Fruit fly (Drosophila melanogaster) whole organism, embryonic: ENCODE data around the gene CG13640.

Experiments used
- Awh ChIP-seq: fragments of 200-800 bp; sonication (Bioruptor generic); IDR thresholded peaks from 2 replicates; pipeline ENCODE4, ENCODE4 v1.3.6; 2022; ENCODE audit warnings: missing biosample characterization, missing genetic modification characterization
- CG11695 ChIP-seq: fragments of 200-800 bp; sonication (Bioruptor generic); IDR thresholded peaks from 3 replicates; pipeline ENCODE4 v1.3.6; 2022; ENCODE audit warnings: missing biosample characterization, missing genetic modification characterization
- CG12659 ChIP-seq: fragments of 200-800 bp; sonication (Bioruptor generic); optimal IDR thresholded peaks from 3 replicates; lab custom pipeline; 2017; ENCODE audit warnings: mild to moderate bottlenecking, missing biosample characterization, missing genetic modification reagents, missing genetic modification characterization
- CG13894 ChIP-seq: fragments of 200-800 bp; sonication (Bioruptor generic); optimal IDR thresholded peaks from 3 replicates; lab custom pipeline; 2018; ENCODE audit warnings: missing biosample characterization, mild to moderate bottlenecking, missing genetic modification characterization, moderate library complexity
- CG14050 ChIP-seq: fragments of 200-800 bp; sonication (Bioruptor generic); IDR thresholded peaks from 3 replicates; pipeline ENCODE4 v1.3.6; 2022; ENCODE audit warnings: missing biosample characterization, missing genetic modification characterization
- CG15269 ChIP-seq: fragments of 200-800 bp; sonication (Bioruptor generic); optimal IDR thresholded peaks from 2 replicates; lab custom pipeline; 2018; ENCODE audit warnings: missing biosample characterization, mild to moderate bottlenecking, missing genetic modification characterization, moderate library complexity
- CG15479 ChIP-seq: fragments of 200-800 bp; sonication (Bioruptor generic); optimal IDR thresholded peaks from 3 replicates; lab custom pipeline; 2019; ENCODE audit warnings: missing biosample characterization, mild to moderate bottlenecking, missing genetic modification characterization, moderate library complexity
- CG15601 ChIP-seq: fragments of 200-800 bp; sonication (Bioruptor generic); optimal IDR thresholded peaks from 3 replicates; lab custom pipeline; 2019; ENCODE audit warnings: missing biosample characterization, mild to moderate bottlenecking, missing genetic modification characterization, moderate library complexity
- CG17359 ChIP-seq: fragments of 200-800 bp; sonication (Bioruptor generic); optimal IDR thresholded peaks from 3 replicates; lab custom pipeline; 2018; ENCODE audit warnings: missing biosample characterization, mild to moderate bottlenecking, missing genetic modification characterization, moderate library complexity
- CG17385 ChIP-seq: fragments of 200-800 bp; sonication (Bioruptor generic); optimal IDR thresholded peaks from 3 replicates; lab custom pipeline; 2018; ENCODE audit warnings: missing biosample characterization, mild to moderate bottlenecking, missing genetic modification characterization
- CG2199 ChIP-seq: fragments of 200-800 bp; sonication (Bioruptor generic); IDR thresholded peaks from 3 replicates; pipeline ENCODE4 v1.3.6; 2022; ENCODE audit warnings: missing biosample characterization, missing genetic modification characterization
- CG32532 ChIP-seq: fragments of 200-800 bp; sonication (Bioruptor generic); IDR thresholded peaks from 2 replicates; pipeline ENCODE4 v1.3.6; 2022; ENCODE audit warnings: missing biosample characterization, missing genetic modification characterization
- CG32772 ChIP-seq: fragments of 200-800 bp; sonication (Bioruptor generic); IDR thresholded peaks from 2 replicates; pipeline ENCODE4 v1.3.6; 2022; ENCODE audit warnings: missing biosample characterization, missing genetic modification characterization
- CG3838 ChIP-seq: fragments of 200-800 bp; sonication (Bioruptor generic); optimal IDR thresholded peaks from 3 replicates; lab custom pipeline; 2016; ENCODE audit warnings: missing biosample characterization, missing genetic modification characterization
- CG7357 ChIP-seq: fragments of 200-800 bp; sonication (Bioruptor generic); IDR thresholded peaks from 3 replicates; pipeline ENCODE4 v1.3.6; 2022; ENCODE audit warnings: missing biosample characterization, missing genetic modification characterization
- D19A ChIP-seq: fragments of 200-800 bp; optimal IDR thresholded peaks from 3 replicates; lab custom pipeline; 2019; ENCODE audit warnings: missing biosample characterization, mild to moderate bottlenecking, missing genetic modification characterization, moderate library complexity
- D19B ChIP-seq: fragments of 200-800 bp; sonication (Bioruptor generic); optimal IDR thresholded peaks from 2 replicates; lab custom pipeline; 2017; ENCODE audit warnings: missing biosample characterization, mild to moderate bottlenecking, missing genetic modification characterization
- Dad ChIP-seq: fragments of 200-800 bp; sonication (Bioruptor generic); optimal IDR thresholded peaks from 3 replicates; lab custom pipeline; 2016; ENCODE audit warnings: missing biosample characterization, missing genetic modification characterization
- MBD-R2 ChIP-seq: fragments of 200-800 bp; sonication (Bioruptor generic); IDR thresholded peaks from 2 replicates; pipeline ENCODE4 v1.3.6; 2022; ENCODE audit warnings: missing biosample characterization, missing genetic modification characterization
- Nf-YB ChIP-seq: fragments of 200-800 bp; sonication (Bioruptor generic); optimal IDR thresholded peaks from 3 replicates; lab custom pipeline; 2019; ENCODE audit warnings: missing biosample characterization, mild to moderate bottlenecking, missing genetic modification characterization, moderate library complexity
- Trl ChIP-seq, 3 experiments: fragments of >200 bp in 2 of 3; fragments of 200-800 bp in 1 of 3; sonication (Bioruptor generic) in 1 of 3; optimal IDR thresholded peaks; 2 replicates in 1 of 3; 3 replicates in 2 of 3; lab custom pipeline; 2016 to 2017; ENCODE audit warnings: missing biosample characterization in 1 of 3, missing genetic modification characterization in 1 of 3
- bab2 ChIP-seq: fragments of 200-800 bp; sonication (Bioruptor generic); optimal IDR thresholded peaks from 2 replicates; lab custom pipeline; 2016; ENCODE audit warnings: missing biosample characterization, missing genetic modification characterization
- dmrt11E ChIP-seq: fragments of 200-800 bp; sonication (Bioruptor generic); optimal IDR thresholded peaks from 3 replicates; lab custom pipeline; 2018; ENCODE audit warnings: missing biosample characterization, mild to moderate bottlenecking, missing genetic modification characterization, moderate library complexity
- dpn ChIP-seq, 2 experiments: fragments of 200-800 bp; sonication (Bioruptor generic); optimal IDR thresholded peaks; 3 replicates each; lab custom pipeline; 2016; ENCODE audit warnings: missing biosample characterization in 2 of 2, missing genetic modification characterization in 2 of 2
- gcm ChIP-seq: fragments of 200-800 bp; sonication (Bioruptor generic); optimal IDR thresholded peaks from 2 replicates; lab custom pipeline; 2019; ENCODE audit warnings: missing biosample characterization, mild to moderate bottlenecking, missing genetic modification characterization, moderate library complexity
- gem ChIP-seq: fragments of 200-800 bp; sonication (Bioruptor generic); optimal IDR thresholded peaks from 2 replicates; lab custom pipeline; 2019; ENCODE audit warnings: missing biosample characterization, mild to moderate bottlenecking, missing genetic modification characterization, moderate library complexity
- grn ChIP-seq: fragments of 200-800 bp; sonication (Bioruptor generic); optimal IDR thresholded peaks from 3 replicates; lab custom pipeline; 2017; ENCODE audit warnings: missing biosample characterization, missing genetic modification characterization
- gsb-n ChIP-seq: fragments of 200-800 bp; sonication (Bioruptor generic); optimal IDR thresholded peaks from 3 replicates; lab custom pipeline; 2018; ENCODE audit warnings: missing biosample characterization, mild to moderate bottlenecking, missing genetic modification characterization
- her ChIP-seq: fragments of 200-800 bp; sonication (Bioruptor generic); optimal IDR thresholded peaks from 2 replicates; lab custom pipeline; 2016; ENCODE audit warnings: missing biosample characterization, missing genetic modification characterization
- jigr1 ChIP-seq: fragments of 200-800 bp; sonication (Bioruptor generic); IDR thresholded peaks from 3 replicates; pipeline ENCODE4 v1.3.6; 2022; ENCODE audit warnings: missing biosample characterization, missing genetic modification characterization
- klu ChIP-seq: fragments of 200-800 bp; sonication (Bioruptor generic); IDR thresholded peaks from 2 replicates; pipeline ENCODE4 v1.3.6; 2022; ENCODE audit warnings: missing biosample characterization, missing genetic modification characterization
- pnt ChIP-seq: fragments of 200-800 bp; sonication (Bioruptor generic); optimal IDR thresholded peaks from 3 replicates; lab custom pipeline; 2016; ENCODE audit warnings: missing biosample characterization, missing genetic modification characterization
- sens ChIP-seq: fragments of 200-800 bp; sonication (Bioruptor generic); peaks from one replicate; lab custom pipeline; 2016; ENCODE audit warnings: missing biosample characterization, missing genetic modification characterization
- seq ChIP-seq: fragments of 200-800 bp; sonication (Bioruptor generic); IDR thresholded peaks from 2 replicates; pipeline ENCODE4 v1.3.6; 2022; ENCODE audit warnings: missing biosample characterization, missing genetic modification characterization
- sima ChIP-seq: fragments of 200-800 bp; sonication (Bioruptor generic); optimal IDR thresholded peaks from 2 replicates; lab custom pipeline; 2016; ENCODE audit warnings: missing biosample characterization, missing genetic modification characterization
- sqz ChIP-seq: fragments of 200-800 bp; sonication (Bioruptor generic); optimal IDR thresholded peaks from 3 replicates; lab custom pipeline; 2018; ENCODE audit warnings: missing biosample characterization, mild to moderate bottlenecking, missing genetic modification characterization
- unc-4 ChIP-seq: fragments of 200-800 bp; sonication (Bioruptor generic); IDR thresholded peaks from 2 replicates; pipeline ENCODE4 v1.3.6; 2022; ENCODE audit warnings: missing biosample characterization, missing genetic modification characterization; ENCODE audit not compliant: partially characterized antibody
- unpg ChIP-seq: fragments of 200-800 bp; sonication (Bioruptor generic); optimal IDR thresholded peaks from 3 replicates; lab custom pipeline; 2018; ENCODE audit warnings: missing biosample characterization, mild to moderate bottlenecking, missing genetic modification characterization, moderate library complexity
- vvl ChIP-seq: fragments of 200-800 bp; sonication (Bioruptor generic); IDR thresholded peaks from 2 replicates; pipeline ENCODE4 v1.3.6; 2022; ENCODE audit warnings: missing biosample characterization, missing genetic modification characterization
- z ChIP-seq: fragments of 200-800 bp; sonication (Bioruptor generic); IDR thresholded peaks from 3 replicates; pipeline ENCODE4 v1.3.6; 2022; ENCODE audit warnings: missing biosample characterization, missing genetic modification characterization
- zen ChIP-seq: fragments of 200-800 bp; sonication (Bioruptor generic); optimal IDR thresholded peaks from 3 replicates; lab custom pipeline; 2018; ENCODE audit warnings: missing biosample characterization, mild to moderate bottlenecking, missing genetic modification characterization, moderate library complexity

CG13640 gene

DNA sequence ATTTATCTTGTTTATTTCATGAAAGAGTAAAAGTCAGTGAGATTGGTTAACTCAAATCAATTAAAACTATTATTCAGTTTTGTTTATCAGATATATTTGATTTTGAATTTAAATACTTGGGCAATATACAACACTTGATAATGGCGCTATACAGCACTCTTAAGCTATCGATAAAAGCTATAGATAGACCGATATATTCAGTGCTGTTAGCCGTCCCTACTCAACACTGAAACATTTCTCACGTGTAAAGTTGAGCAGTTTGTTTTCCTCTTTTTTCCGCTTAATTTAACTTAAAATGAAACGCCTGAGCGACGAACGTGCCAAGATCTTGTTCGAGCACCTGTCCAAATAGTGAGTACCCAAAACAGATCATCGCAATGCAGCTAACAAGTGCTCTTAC, 11.5 kb downstream of the CG13640 start, which contains the start of gene CG7006 (continued):
- TF ChIP-seq CG17385 (GFP tag; lab: Kevin White, UChicago): peak; percentile 63
- TF ChIP-seq Trl (optimal IDR thresholded peaks at IDR 0.05; lab: Kevin White, UChicago): no peak
- peak; percentile 82 for TF ChIP-seq Trl (GFP tag; optimal IDR thresholded peaks at IDR 0.05; lab: Kevin White, UChicago)
- no peak for TF ChIP-seq sima (GFP tag; lab: Kevin White, UChicago)
- TF ChIP-seq CG3838 (GFP tag; lab: Kevin White, UChicago): no peak
- no peak for TF ChIP-seq CG7357
- peak; percentile 58 for TF ChIP-seq pnt (GFP tag; lab: Kevin White, UChicago)
- TF ChIP-seq CG13894 (tag; lab: Kevin White, UChicago): no peak
- peak; percentile 80 for TF ChIP-seq bab2 (GFP tag; lab: Kevin White, UChicago)
- peak; percentile 73 for TF ChIP-seq unc-4
- TF ChIP-seq MBD-R2 (GFP tag; lab: Robert Waterston, UW): peak; percentile 81
- TF ChIP-seq CG14050 (GFP tag; lab: Robert Waterston, UW): peak; percentile 41; the same call in 2 of the 3 replicates
- TF ChIP-seq dpn (GFP tag; optimal IDR thresholded peaks at IDR 0.05; lab: Kevin White, UChicago): peak; percentile 84 to 92
- no peak for TF ChIP-seq seq (GFP tag; lab: Robert Waterston, UW)
- TF ChIP-seq Dad (GFP tag; lab: Kevin White, UChicago): peak; percentile 87
- no peak for TF ChIP-seq unpg
- peak; percentile 62; the same call in 1 of the 2 replicates for TF ChIP-seq klu (GFP tag; lab: Robert Waterston, UW)
- TF ChIP-seq CG2199 (GFP tag; lab: Robert Waterston, UW): no peak
- peak; percentile 48 for TF ChIP-seq CG17359 (tag; lab: Kevin White, UChicago)

dm6 chr3R:24845952-24846848, 15.8 kb downstream of the CG13640 start:
- TF ChIP-seq gsb-n (tag; lab: Kevin White, UChicago) (no peak), grn (GFP tag; lab: Kevin White, UChicago) (peak; percentile 61), CG11695 (GFP tag; lab: Robert Waterston, UW) (no peak), CG12659 (no peak), Awh (peak; percentile 45; the same call in 1 of the 2 replicates), CG15269 (tag; lab: Kevin White, UChicago) (no peak), sqz (GFP tag; lab: Kevin White, UChicago) (peak; percentile 80), jigr1 (GFP tag; lab: Robert Waterston, UW) (no peak), z (peak; percentile 64; the same call in 1 of the 3 replicates), zen (peak; percentile 84), CG32772 (GFP tag; lab: Robert Waterston, UW) (0 out of 2 replicates have a peak, but pooled peaks have one; percentile 30), CG15479 (GFP tag; lab: Kevin White, UChicago) (peak; percentile 53), gcm (GFP tag; lab: Kevin White, UChicago) (peak; percentile 76), sens (GFP tag; lab: Kevin White, UChicago) (peak; percentile 48), vvl (GFP tag; lab: Robert Waterston, UW) (0 out of 2 replicates have a peak, but pooled peaks have one; percentile 19)

dm6 chr3R:24845148-24845547, 16.8 kb downstream of the CG13640 start:
- TF ChIP-seq D19B (GFP tag; lab: Kevin White, UChicago) (peak; percentile 37), her (no peak), CG32532 (GFP tag; lab: Robert Waterston, UW) (no peak), dmrt11E (tag; lab: Kevin White, UChicago) (peak; percentile 2), CG15601 (tag; lab: Kevin White, UChicago) (no peak), Nf-YB (no peak), gem (tag; lab: Kevin White, UChicago) (peak; percentile 30), sens (GFP tag; lab: Kevin White, UChicago) (peak; percentile 52), D19A (tag; lab: Kevin White, UChicago) (peak; percentile 4)
- TF ChIP-seq, all 482 proteins: peak for 5
